Fruit fly (Drosophila melanogaster) whole organism, embryonic: ENCODE measurements around the gene Syt12.

Experiments
- ATbp ChIP-seq: fragments of 200-800 bp; sonication (Bioruptor generic); optimal IDR thresholded peaks from 2 replicates; lab custom pipeline; 2017; ENCODE audit warnings: missing biosample characterization, mild to moderate bottlenecking, missing genetic modification characterization, missing genetic modification reagents
- Asciz ChIP-seq: fragments of 200-800 bp; sonication (Bioruptor generic); optimal IDR thresholded peaks from 2 replicates; lab custom pipeline; 2017; ENCODE audit warnings: missing biosample characterization, mild to moderate bottlenecking, missing genetic modification characterization, missing genetic modification reagents
- CG10431 ChIP-seq: fragments of 200-800 bp; sonication (Bioruptor generic); optimal IDR thresholded peaks from 3 replicates; lab custom pipeline; 2018; ENCODE audit warnings: missing biosample characterization, mild to moderate bottlenecking, missing genetic modification characterization
- CG12769 ChIP-seq: fragments of 200-800 bp; sonication (Bioruptor generic); optimal IDR thresholded peaks from 2 replicates; lab custom pipeline; 2019; ENCODE audit warnings: missing biosample characterization, mild to moderate bottlenecking, missing genetic modification characterization, moderate library complexity
- CG13894 ChIP-seq: fragments of 200-800 bp; sonication (Bioruptor generic); optimal IDR thresholded peaks from 3 replicates; lab custom pipeline; 2018; ENCODE audit warnings: missing biosample characterization, mild to moderate bottlenecking, missing genetic modification characterization, moderate library complexity
- CG15269 ChIP-seq: fragments of 200-800 bp; sonication (Bioruptor generic); optimal IDR thresholded peaks from 2 replicates; lab custom pipeline; 2018; ENCODE audit warnings: missing biosample characterization, mild to moderate bottlenecking, missing genetic modification characterization, moderate library complexity
- CG15696 ChIP-seq: fragments of 200-800 bp; sonication (Bioruptor generic); optimal IDR thresholded peaks from 2 replicates; lab custom pipeline; 2019; ENCODE audit warnings: missing biosample characterization, mild to moderate bottlenecking, missing genetic modification characterization, moderate library complexity
- CG17328 ChIP-seq: fragments of 200-800 bp; sonication (Bioruptor generic); IDR thresholded peaks from 2 replicates; pipeline ENCODE4 v1.3.6; 2022; ENCODE audit warnings: missing biosample characterization, missing genetic modification characterization
- CG17359 ChIP-seq: fragments of 200-800 bp; sonication (Bioruptor generic); optimal IDR thresholded peaks from 3 replicates; lab custom pipeline; 2018; ENCODE audit warnings: missing biosample characterization, mild to moderate bottlenecking, missing genetic modification characterization, moderate library complexity
- CG17385 ChIP-seq: fragments of 200-800 bp; sonication (Bioruptor generic); optimal IDR thresholded peaks from 3 replicates; lab custom pipeline; 2018; ENCODE audit warnings: missing biosample characterization, mild to moderate bottlenecking, missing genetic modification characterization
- CG17802 ChIP-seq: fragments of 200-800 bp; sonication (Bioruptor generic); optimal IDR thresholded peaks from 2 replicates; lab custom pipeline; 2018; ENCODE audit warnings: missing biosample characterization, mild to moderate bottlenecking, missing genetic modification characterization, moderate library complexity
- CG31388 ChIP-seq: fragments of 200-800 bp; sonication (Bioruptor generic); optimal IDR thresholded peaks from 2 replicates; lab custom pipeline; 2016; ENCODE audit warnings: missing biosample characterization, missing genetic modification characterization
- CG33213 ChIP-seq: fragments of 200-800 bp; sonication (Bioruptor generic); optimal IDR thresholded peaks from 3 replicates; lab custom pipeline; 2016; ENCODE audit warnings: missing biosample characterization, missing genetic modification characterization
- CG3995 ChIP-seq: fragments of 200-800 bp; sonication (Bioruptor generic); optimal IDR thresholded peaks from 3 replicates; lab custom pipeline; 2016; ENCODE audit warnings: missing biosample characterization, missing genetic modification characterization
- CG7786 ChIP-seq: fragments of 200-800 bp; sonication (Bioruptor generic); optimal IDR thresholded peaks from 2 replicates; lab custom pipeline; 2016; ENCODE audit warnings: missing biosample characterization, missing genetic modification characterization
- CG7839 ChIP-seq: fragments of 200-800 bp; sonication (Bioruptor generic); optimal IDR thresholded peaks from 3 replicates; lab custom pipeline; 2018; ENCODE audit warnings: missing biosample characterization, mild to moderate bottlenecking, missing genetic modification characterization, moderate library complexity
- D19A ChIP-seq: fragments of 200-800 bp; optimal IDR thresholded peaks from 3 replicates; lab custom pipeline; 2019; ENCODE audit warnings: missing biosample characterization, mild to moderate bottlenecking, missing genetic modification characterization, moderate library complexity
- Doc3 ChIP-seq: fragments of 200-800 bp; sonication (Bioruptor generic); IDR thresholded peaks from 3 replicates; pipeline ENCODE4 v1.3.6; 2022; ENCODE audit warnings: missing biosample characterization, missing genetic modification characterization; ENCODE audit not compliant: partially characterized antibody
- Fer1 ChIP-seq: fragments of 200-800 bp; sonication (Bioruptor generic); optimal IDR thresholded peaks from 2 replicates; lab custom pipeline; 2017; ENCODE audit warnings: missing biosample characterization, mild to moderate bottlenecking, missing genetic modification characterization
- Fer3 ChIP-seq: fragments of 200-800 bp; sonication (Bioruptor generic); optimal IDR thresholded peaks from 2 replicates; lab custom pipeline; 2018; ENCODE audit warnings: missing biosample characterization, mild to moderate bottlenecking, missing genetic modification characterization, moderate library complexity
- HHEX ChIP-seq: fragments of 200-800 bp; sonication (Bioruptor generic); optimal IDR thresholded peaks from 3 replicates; lab custom pipeline; 2017; ENCODE audit warnings: missing biosample characterization, mild to moderate bottlenecking, missing genetic modification characterization, missing genetic modification reagents
- Hmx ChIP-seq: fragments of 200-800 bp; sonication (Bioruptor generic); optimal IDR thresholded peaks from 2 replicates; lab custom pipeline; 2016; ENCODE audit warnings: missing biosample characterization, missing genetic modification characterization
- MBD-R2 ChIP-seq: fragments of 200-800 bp; sonication (Bioruptor generic); IDR thresholded peaks from 2 replicates; pipeline ENCODE4 v1.3.6; 2022; ENCODE audit warnings: missing biosample characterization, missing genetic modification characterization
- Max ChIP-seq: fragments of 200-800 bp; sonication (Bioruptor generic); optimal IDR thresholded peaks from 2 replicates; lab custom pipeline; 2016; ENCODE audit warnings: missing biosample characterization, mild to moderate bottlenecking, missing genetic modification characterization
- Med ChIP-seq: fragments of 200-800 bp; sonication (Bioruptor generic); peaks from one replicate; lab custom pipeline; 2016; ENCODE audit warnings: missing biosample characterization, missing genetic modification characterization, mild to moderate bottlenecking, inconsistent platforms, moderate library complexity
- Mrtf ChIP-seq: fragments of 200-800 bp; sonication (Bioruptor generic); IDR thresholded peaks from 3 replicates; pipeline ENCODE4 v1.3.6; 2022; ENCODE audit warnings: missing biosample characterization, missing genetic modification characterization
- Myb ChIP-seq: fragments of 200-800 bp; sonication (Bioruptor generic); optimal IDR thresholded peaks from 2 replicates; lab custom pipeline; 2016; ENCODE audit warnings: missing biosample characterization, missing genetic modification characterization
- Sox102F ChIP-seq: fragments of 200-800 bp; sonication (Bioruptor generic); optimal IDR thresholded peaks from 2 replicates; lab custom pipeline; 2018; ENCODE audit warnings: missing biosample characterization, mild to moderate bottlenecking, missing genetic modification characterization, moderate library complexity
- Usf ChIP-seq: fragments of 200-800 bp; sonication (Bioruptor generic); optimal IDR thresholded peaks from 2 replicates; lab custom pipeline; 2017; ENCODE audit warnings: missing genotype, missing biosample characterization, missing genetic modification characterization
- Xrp1 ChIP-seq: fragments of 200-800 bp; sonication (Bioruptor generic); IDR thresholded peaks from 2 replicates; pipeline ENCODE4 v1.3.6; 2022; ENCODE audit warnings: missing biosample characterization, missing genetic modification characterization
- aop ChIP-seq: fragments of 200-800 bp; sonication (Bioruptor generic); IDR thresholded peaks from 2 replicates; pipeline ENCODE4 v1.3.6; 2022; ENCODE audit warnings: missing biosample characterization, missing genetic modification characterization
- ato ChIP-seq: fragments of 200-800 bp; sonication (Bioruptor generic); IDR thresholded peaks from 2 replicates; pipeline ENCODE4 v1.3.6; 2022; ENCODE audit warnings: missing biosample characterization, missing genetic modification characterization; ENCODE audit not compliant: partially characterized antibody
- corto ChIP-seq: fragments of 200-800 bp; sonication (Bioruptor generic); optimal IDR thresholded peaks from 2 replicates; lab custom pipeline; 2016; ENCODE audit warnings: missing biosample characterization, mild to moderate bottlenecking, missing genetic modification characterization, moderate library complexity
- danr ChIP-seq: fragments of 200-800 bp; sonication (Bioruptor generic); IDR thresholded peaks from 2 replicates; pipeline ENCODE4 v1.3.6; 2022; ENCODE audit warnings: missing biosample characterization, missing genetic modification characterization
- eve ChIP-seq, 2 experiments: fragments of >200 bp; optimal IDR thresholded peaks; 2 replicates each; lab custom pipeline; 2017; ENCODE audit warnings: missing biosample characterization in 2 of 2, missing genetic modification characterization in 2 of 2
- ftz-f1 ChIP-seq: fragments of 200-800 bp; sonication (Bioruptor generic); optimal IDR thresholded peaks from 2 replicates; lab custom pipeline; 2016; ENCODE audit warnings: missing biosample characterization, missing genetic modification characterization
- mam ChIP-seq: fragments of 200-800 bp; sonication (Bioruptor generic); optimal IDR thresholded peaks from 3 replicates; lab custom pipeline; 2016; ENCODE audit warnings: missing biosample characterization, missing genetic modification characterization
- mirr ChIP-seq: fragments of 200-800 bp; sonication (Bioruptor generic); optimal IDR thresholded peaks from 3 replicates; lab custom pipeline; 2018; ENCODE audit warnings: missing biosample characterization, mild to moderate bottlenecking, missing genetic modification characterization
- nerfin-2 ChIP-seq: fragments of 200-800 bp; sonication (Bioruptor generic); IDR thresholded peaks from 2 replicates; pipeline ENCODE4 v1.3.6; 2022; ENCODE audit warnings: missing biosample characterization, missing genetic modification characterization; ENCODE audit not compliant: partially characterized antibody
- onecut ChIP-seq: fragments of 200-800 bp; sonication (Bioruptor generic); IDR thresholded peaks from 2 replicates; pipeline ENCODE4 v1.3.6; 2022; ENCODE audit warnings: missing biosample characterization, missing genetic modification characterization
- pros ChIP-seq: fragments of 200-800 bp; sonication (Bioruptor generic); optimal IDR thresholded peaks from 3 replicates; lab custom pipeline; 2019; ENCODE audit warnings: missing biosample characterization, mild to moderate bottlenecking, missing genetic modification characterization, moderate library complexity
- psq ChIP-seq: fragments of 200-800 bp; sonication (Bioruptor generic); optimal IDR thresholded peaks from 2 replicates; lab custom pipeline; 2017; ENCODE audit warnings: missing biosample characterization, missing genetic modification characterization
- row ChIP-seq: fragments of 200-800 bp; sonication (Bioruptor generic); IDR thresholded peaks from 3 replicates; pipeline ENCODE4 v1.3.6; 2022; ENCODE audit warnings: missing biosample characterization, missing genetic modification characterization
- run ChIP-seq: fragments of 200-800 bp; sonication (Bioruptor generic); optimal IDR thresholded peaks from 3 replicates; lab custom pipeline; 2018; ENCODE audit warnings: missing biosample characterization, mild to moderate bottlenecking, missing genetic modification characterization
- seq ChIP-seq: fragments of 200-800 bp; sonication (Bioruptor generic); IDR thresholded peaks from 2 replicates; pipeline ENCODE4 v1.3.6; 2022; ENCODE audit warnings: missing biosample characterization, missing genetic modification characterization
- shn ChIP-seq: fragments of 200-800 bp; sonication (Bioruptor generic); optimal IDR thresholded peaks from 3 replicates; lab custom pipeline; 2016; ENCODE audit warnings: missing biosample characterization, missing genetic modification characterization
- slbo ChIP-seq: fragments of 200-800 bp; sonication (Bioruptor generic); IDR thresholded peaks from 2 replicates; pipeline ENCODE4 v1.3.6; 2022; ENCODE audit warnings: missing biosample characterization, missing genetic modification characterization
- stc ChIP-seq: fragments of 200-800 bp; sonication (Bioruptor generic); IDR thresholded peaks from 2 replicates; pipeline ENCODE4 v1.3.6; 2022; ENCODE audit warnings: missing biosample characterization, missing genetic modification characterization

The Syt12 gene

DNA sequence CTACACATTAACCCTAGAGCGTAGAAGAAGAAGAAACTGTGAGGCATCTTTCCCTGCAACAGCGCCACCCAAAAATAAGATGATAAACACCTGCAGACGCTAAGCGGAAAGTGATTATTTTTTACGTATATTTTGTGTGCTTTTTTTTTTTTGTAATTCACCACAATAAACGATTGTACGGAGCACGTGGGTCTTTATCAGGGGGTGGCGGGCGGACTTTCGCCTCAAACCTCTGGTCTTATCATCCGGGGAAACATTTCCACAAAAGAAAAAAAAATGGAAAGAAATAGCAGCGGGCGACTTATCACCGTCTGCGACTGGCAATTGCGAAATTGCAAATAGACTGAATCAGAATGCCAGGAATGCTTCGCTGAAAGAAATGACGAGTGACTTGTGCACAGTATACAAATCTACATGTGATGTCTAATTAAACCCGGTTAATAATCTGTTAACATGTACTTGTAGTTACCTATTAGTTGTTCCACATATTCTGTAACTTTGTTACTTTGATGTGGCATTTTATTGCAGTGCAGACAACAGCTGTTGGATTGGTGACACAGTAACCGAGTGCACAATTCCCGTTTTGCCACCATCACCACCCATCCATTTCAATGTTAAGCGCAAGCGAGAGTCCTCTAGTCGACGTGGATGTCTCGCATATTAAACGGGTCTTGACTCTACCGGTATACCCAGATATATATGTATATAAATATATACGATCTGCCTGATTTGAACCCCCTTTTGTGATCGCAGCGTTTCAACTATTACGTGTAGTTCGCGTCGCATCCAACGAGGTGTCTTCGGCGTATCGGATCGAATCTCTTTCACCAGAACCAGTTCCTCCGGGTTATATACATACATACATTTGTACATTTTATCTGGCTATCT lies 27.0 kb upstream of the Syt12 start (continued):
- TF ChIP-seq Max (GFP tag; lab: Kevin White, UChicago) (no peak), ato (no peak), mam (peak; percentile 26), pros (GFP tag; lab: Kevin White, UChicago) (no peak), stc (GFP tag; lab: Robert Waterston, UW) (no peak), CG7839 (peak; percentile 7), CG17385 (GFP tag; lab: Kevin White, UChicago) (no peak), Mrtf (GFP tag; lab: Robert Waterston, UW) (no peak), eve (GFP tag; optimal IDR thresholded peaks at IDR 0.05; lab: Kevin White, UChicago) (peak in 1 of 2 experiments; percentile 85), CG15269 (peak; percentile 8), Hmx (no peak), Myb (no peak), seq (GFP tag; lab: Robert Waterston, UW) (0 out of 2 replicates have a peak, but pooled peaks have one; percentile 27), CG33213 (no peak), Doc3 (GFP tag; lab: Robert Waterston, UW) (no peak), danr (GFP tag; lab: Robert Waterston, UW) (no peak), Sox102F (GFP tag; lab: Kevin White, UChicago) (peak; percentile 48), corto (GFP tag; lab: Kevin White, UChicago) (peak; percentile 61), CG15696 (no peak), nerfin-2 (GFP tag; lab: Robert Waterston, UW) (no peak), CG31388 (GFP tag; lab: Kevin White, UChicago) (no peak), psq (GFP tag; lab: Kevin White, UChicago) (no peak), Usf (GFP tag; lab: Kevin White, UChicago) (no peak), slbo (GFP tag; lab: Robert Waterston, UW) (peak; percentile 35; the same call in 1 of the 2 replicates), Asciz (GFP tag; lab: Kevin White, UChicago) (peak; percentile 47), CG17359 (tag; lab: Kevin White, UChicago) (peak; percentile 60), ATbp (GFP tag; lab: Kevin White, UChicago) (peak; percentile 34), aop (GFP tag; lab: Robert Waterston, UW) (0 out of 2 replicates have a peak, but pooled peaks have one; percentile 28), mirr (GFP tag; lab: Kevin White, UChicago) (no peak), CG12769 (peak; percentile 11), row (peak; percentile 29; the same call in 2 of the 3 replicates), CG13894 (tag; lab: Kevin White, UChicago) (peak; percentile 99), D19A (no peak), onecut (no peak), shn (no peak), Fer3 (peak; percentile 25), Med (GFP tag; lab: Kevin White, UChicago) (peak; percentile 75), CG3995 (GFP tag; lab: Kevin White, UChicago) (no peak), CG7786 (peak; percentile 1), HHEX (GFP tag; lab: Kevin White, UChicago) (no peak), Xrp1 (GFP tag; lab: Robert Waterston, UW) (peak; percentile 27; the same call in 1 of the 2 replicates), CG17328 (peak; percentile 19; the same call in 1 of the 2 replicates), run (tag; lab: Kevin White, UChicago) (no peak), ftz-f1 (GFP tag; lab: Kevin White, UChicago) (no peak), CG10431 (GFP tag; lab: Kevin White, UChicago) (no peak), MBD-R2 (GFP tag; lab: Robert Waterston, UW) (no peak), Fer1 (GFP tag; lab: Kevin White, UChicago) (no peak), CG17802 (no peak)
